Worm (Caenorhabditis elegans) whole organism, mixed stage, embryonic: Measurements from ENCODE around the gene fkh-9.
A peak's percentile ranks its signal among the peaks of the same experiment; 100 is the strongest.

Experiments
- M03D4.4 ChIP-seq: sonication (generic microtip); optimal IDR thresholded peaks from 2 replicates; lab custom pipeline; 2017; ENCODE audit warnings: mild to moderate bottlenecking, missing genetic modification characterization, missing compliant biosample characterization
- bed-3 ChIP-seq: fragments of 200-800 bp; sonication (Bioruptor generic); optimal IDR thresholded peaks from 3 replicates; lab custom pipeline; 2018; ENCODE audit warnings: mild to moderate bottlenecking, missing genetic modification characterization, moderate library complexity, missing compliant biosample characterization
- blmp-1 ChIP-seq: fragments of 150-350 bp; optimal IDR thresholded peaks from 2 replicates; lab custom pipeline; 2014; ENCODE audit warnings: missing biosample characterization, missing genetic modification characterization
- ceh-39 ChIP-seq: fragments of 150-350 bp; optimal IDR thresholded peaks from 2 replicates; lab custom pipeline; 2014; ENCODE audit warnings: missing biosample characterization, missing genetic modification characterization
- ceh-43 ChIP-seq: fragments of 200-800 bp; sonication (Bioruptor generic); optimal IDR thresholded peaks from 2 replicates; lab custom pipeline; 2018; ENCODE audit warnings: mild to moderate bottlenecking, missing genetic modification characterization, moderate library complexity, missing compliant biosample characterization
- ceh-83 ChIP-seq: fragments of 200-800 bp; sonication (Bioruptor generic); optimal IDR thresholded peaks from 2 replicates; lab custom pipeline; 2018; ENCODE audit warnings: mild to moderate bottlenecking, missing genetic modification characterization, missing compliant biosample characterization
- ces-1 ChIP-seq: fragments of 150-350 bp; optimal IDR thresholded peaks from 2 replicates; lab custom pipeline; 2014; ENCODE audit warnings: missing biosample characterization, missing genetic modification reagents, missing genetic modification characterization
- cnd-1 ChIP-seq: fragments of 200-800 bp; sonication (Bioruptor generic); optimal IDR thresholded peaks from 2 replicates; lab custom pipeline; 2018; ENCODE audit warnings: mild to moderate bottlenecking, missing genetic modification characterization, missing compliant biosample characterization
- drap-1 ChIP-seq: fragments of 200-800 bp; sonication (Bioruptor generic); optimal IDR thresholded peaks from 3 replicates; lab custom pipeline; 2018; ENCODE audit warnings: mild to moderate bottlenecking, missing genetic modification characterization, missing compliant biosample characterization
- elt-3 ChIP-seq: fragments of 150-350 bp; optimal IDR thresholded peaks from 2 replicates; lab custom pipeline; 2014; ENCODE audit warnings: missing biosample characterization, missing genetic modification characterization
- flh-1 ChIP-seq: fragments of 200-800 bp; sonication (Bioruptor generic); optimal IDR thresholded peaks from 2 replicates; lab custom pipeline; 2018; ENCODE audit warnings: mild to moderate bottlenecking, missing genetic modification characterization, moderate library complexity, missing compliant biosample characterization
- ham-2 ChIP-seq: fragments of 200-800 bp; sonication (Bioruptor generic); optimal IDR thresholded peaks from 2 replicates; lab custom pipeline; 2018; ENCODE audit warnings: mild to moderate bottlenecking, missing genetic modification characterization, missing compliant biosample characterization
- hlh-1 ChIP-seq: fragments of 150-350 bp; optimal IDR thresholded peaks from 2 replicates; lab custom pipeline; 2014; ENCODE audit warnings: missing biosample characterization, missing genetic modification reagents, missing genetic modification characterization
- lin-13 ChIP-seq: fragments of 150-350 bp; optimal IDR thresholded peaks from 2 replicates; lab custom pipeline; 2014; ENCODE audit warnings: missing biosample characterization, missing genetic modification characterization
- lin-32 ChIP-seq: fragments of 200-800 bp; sonication (Bioruptor generic); optimal IDR thresholded peaks from 2 replicates; lab custom pipeline; 2018; ENCODE audit warnings: mild to moderate bottlenecking, missing genetic modification characterization, missing compliant biosample characterization
- lsy-2 ChIP-seq: fragments of 150-350 bp; optimal IDR thresholded peaks from 2 replicates; lab custom pipeline; 2014; ENCODE audit warnings: missing biosample characterization, missing genetic modification characterization
- mab-5 ChIP-seq: fragments of 150-350 bp; optimal IDR thresholded peaks from 2 replicates; lab custom pipeline; 2014; ENCODE audit warnings: missing biosample characterization, missing genetic modification characterization
- mep-1 ChIP-seq: fragments of 150-350 bp; optimal IDR thresholded peaks from 2 replicates; lab custom pipeline; 2017; ENCODE audit warnings: missing biosample characterization, missing genetic modification reagents, missing genetic modification characterization, inconsistent platforms
- mls-2 ChIP-seq: sonication (generic microtip); optimal IDR thresholded peaks from 2 replicates; lab custom pipeline; 2016; ENCODE audit warnings: mild to moderate bottlenecking, missing genetic modification characterization, moderate library complexity, missing compliant biosample characterization
- nhr-12 ChIP-seq: fragments of 150-350 bp; optimal IDR thresholded peaks from 2 replicates; lab custom pipeline; 2014; ENCODE audit warnings: missing biosample characterization, missing genetic modification characterization
- nhr-2 ChIP-seq: fragments of 150-350 bp; optimal IDR thresholded peaks from 2 replicates; lab custom pipeline; 2014; ENCODE audit warnings: missing biosample characterization, missing genetic modification characterization
- nhr-237 ChIP-seq: fragments of 150-350 bp; optimal IDR thresholded peaks from 2 replicates; lab custom pipeline; 2014; ENCODE audit warnings: missing biosample characterization, missing genetic modification characterization
- nhr-28 ChIP-seq: fragments of 150-350 bp; optimal IDR thresholded peaks from 2 replicates; lab custom pipeline; 2014; ENCODE audit warnings: missing biosample characterization, missing genetic modification characterization
- nhr-76 ChIP-seq: sonication (generic microtip); optimal IDR thresholded peaks from 2 replicates; lab custom pipeline; 2017; ENCODE audit warnings: missing biosample characterization, missing genetic modification characterization
- pha-4 ChIP-seq: fragments of 150-350 bp; optimal IDR thresholded peaks from 2 replicates; lab custom pipeline; 2018; ENCODE audit warnings: missing biosample characterization, missing genetic modification reagents, missing genetic modification characterization
- sem-2 ChIP-seq: fragments of 200-800 bp; sonication (Bioruptor generic); optimal IDR thresholded peaks from 2 replicates; lab custom pipeline; 2018; ENCODE audit warnings: mild to moderate bottlenecking, missing genetic modification characterization, missing compliant biosample characterization
- snpc-4 ChIP-seq: fragments of 150-350 bp; optimal IDR thresholded peaks from 2 replicates; lab custom pipeline; 2014; ENCODE audit warnings: missing biosample characterization, missing genetic modification characterization
- sptf-1 ChIP-seq: sonication (generic microtip); optimal IDR thresholded peaks from 2 replicates; lab custom pipeline; 2017; ENCODE audit warnings: mild to moderate bottlenecking, missing genetic modification characterization, moderate library complexity, missing compliant biosample characterization
- unc-120 ChIP-seq: sonication (generic microtip); optimal IDR thresholded peaks from 2 replicates; lab custom pipeline; 2017; ENCODE audit warnings: missing genetic modification characterization, missing compliant biosample characterization; ENCODE audit not compliant: poor library complexity, severe bottlenecking
- unc-39 ChIP-seq: fragments of 150-350 bp; optimal IDR thresholded peaks from 2 replicates; lab custom pipeline; 2014; ENCODE audit warnings: missing biosample characterization, missing genetic modification characterization
- unc-62 ChIP-seq: fragments of 150-350 bp; optimal IDR thresholded peaks from 2 replicates; lab custom pipeline; 2014; ENCODE audit warnings: missing biosample characterization, missing genetic modification reagents, missing genetic modification characterization

Gene fkh-9

ce11 chrX:3802743-3803142 lies 24.0 kb downstream of the fkh-9 start:
- TF ChIP-seq flh-1 (GFP tag; lab: Kevin White, UChicago): no peak
- no peak for TF ChIP-seq nhr-28 (tag; lab: Kevin White, UChicago)
- no peak for TF ChIP-seq M03D4.4 (tag; lab: Kevin White, UChicago)
- TF ChIP-seq unc-120 (tag; lab: Kevin White, UChicago): no peak
- TF ChIP-seq ceh-43 (GFP tag; lab: Kevin White, UChicago): no peak
- peak; percentile 28 for TF ChIP-seq mls-2
- peak; percentile 26 for TF ChIP-seq mep-1 (tag; lab: Kevin White, UChicago)
- TF ChIP-seq sem-2 (GFP tag; lab: Kevin White, UChicago): no peak
- no peak for TF ChIP-seq lin-32
- no peak for TF ChIP-seq ceh-39 (tag; lab: Kevin White, UChicago)
- TF ChIP-seq sptf-1 (tag; lab: Kevin White, UChicago): no peak
- TF ChIP-seq ceh-83 (GFP tag; lab: Kevin White, UChicago): no peak
- TF ChIP-seq bed-3 (GFP tag; lab: Kevin White, UChicago): no peak

DNA sequence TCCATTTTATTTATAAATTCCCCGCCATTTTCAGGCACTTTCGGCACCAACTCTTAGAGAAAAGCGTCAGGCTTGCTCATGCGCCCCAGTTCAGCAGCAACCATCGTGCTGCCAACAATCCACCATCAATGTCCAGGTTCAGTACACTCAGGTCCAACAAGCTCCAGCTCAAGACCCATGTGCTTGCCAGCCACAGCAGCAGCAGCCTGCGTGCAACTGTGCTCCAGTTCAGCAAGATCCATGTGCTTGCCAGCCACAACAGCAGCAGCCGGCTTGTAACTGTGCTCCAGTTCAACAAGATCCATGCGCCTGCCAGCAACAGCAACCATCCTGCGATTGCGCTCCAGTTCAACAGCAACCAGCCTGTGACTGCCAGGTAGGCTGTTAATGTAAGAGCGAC lies 28.5 kb downstream of the fkh-9 start:
- TF ChIP-seq hlh-1 (tag; lab: Kevin White, UChicago) (no peak), ham-2 (GFP tag; lab: Kevin White, UChicago) (no peak), pha-4 (tag; lab: Kevin White, UChicago) (no peak), nhr-12 (tag; lab: Kevin White, UChicago) (no peak), unc-62 (no peak), unc-39 (tag; lab: Kevin White, UChicago) (no peak), ces-1 (GFP tag; lab: Kevin White, UChicago) (no peak), lin-13 (no peak), M03D4.4 (tag; lab: Kevin White, UChicago) (no peak)

- TF ChIP-seq nhr-237 (tag; lab: Kevin White, UChicago) (no peak), M03D4.4 (tag; lab: Kevin White, UChicago) (no peak), mep-1 (tag; lab: Kevin White, UChicago) (no peak)
Measured at ce11 chrX:3797882-3798281, 28.9 kb downstream of the fkh-9 start, which contains the start of gene abu-10. Gene abu-10, plus strand, starts transcription at chrX:3798182.

- no peak for TF ChIP-seq cnd-1 (tag; lab: Kevin White, UChicago)
- TF ChIP-seq nhr-12 (tag; lab: Kevin White, UChicago): no peak
- TF ChIP-seq elt-3: no peak
- TF ChIP-seq unc-62: no peak
- TF ChIP-seq drap-1 (GFP tag; lab: Kevin White, UChicago): no peak
Measured at ce11 chrX:3795642-3796041, 31.1 kb downstream of the fkh-9 start, which contains the start of gene F35A5.5. Gene F35A5.5, minus strand, starts transcription at chrX:3795742.

- TF ChIP-seq ham-2 (GFP tag; lab: Kevin White, UChicago): no peak
- TF ChIP-seq lin-32: no peak
- TF ChIP-seq ces-1 (GFP tag; lab: Kevin White, UChicago): no peak
- TF ChIP-seq bed-3 (GFP tag; lab: Kevin White, UChicago): no peak
- TF ChIP-seq mab-5 (tag; lab: Kevin White, UChicago): no peak
- no peak for TF ChIP-seq pha-4 (tag; lab: Kevin White, UChicago)
- no peak for TF ChIP-seq mls-2
- TF ChIP-seq cnd-1 (tag; lab: Kevin White, UChicago): no peak
- no peak for TF ChIP-seq unc-62
- TF ChIP-seq blmp-1 (tag; lab: Kevin White, UChicago): no peak
- TF ChIP-seq snpc-4 (tag; lab: Kevin White, UChicago): no peak
- no peak for TF ChIP-seq elt-3
- TF ChIP-seq nhr-76 (tag; lab: Kevin White, UChicago): no peak
- TF ChIP-seq lsy-2: no peak
Measured at ce11 chrX:3794161-3794560, 32.6 kb downstream of the fkh-9 start.

DNA sequence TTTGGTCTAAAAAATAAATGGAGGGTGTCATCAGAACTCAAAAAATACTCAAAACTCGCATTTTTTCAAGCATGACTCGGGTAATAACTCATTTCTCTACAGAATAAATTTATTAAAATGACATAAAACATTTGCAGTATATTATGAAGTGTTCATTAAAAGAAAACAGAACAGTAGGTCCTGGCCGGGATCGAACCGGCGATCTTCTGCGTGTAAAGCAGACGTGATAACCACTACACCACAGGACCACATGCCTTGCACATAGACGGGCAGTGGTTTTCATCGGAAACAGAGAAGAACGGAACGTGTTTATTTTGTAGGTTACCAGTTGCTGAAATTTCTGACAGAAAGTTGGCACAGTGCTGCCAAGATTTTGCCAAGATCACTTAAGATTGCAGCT lies 33.4 kb downstream of the fkh-9 start:
- TF ChIP-seq nhr-2 (no peak), mls-2 (no peak)
- TF ChIP-seq, all 35 proteins: peak for 0
